Fruit fly (Drosophila melanogaster) whole organism, prepupa: ENCODE data around the gene CG5445.

Experiments
- CG10669 ChIP-seq: fragments of 200-800 bp; sonication (Bioruptor generic); optimal IDR thresholded peaks from 3 replicates; lab custom pipeline; 2018; ENCODE audit warnings: missing biosample characterization, mild to moderate bottlenecking, missing genetic modification characterization, moderate library complexity
- CG11902 ChIP-seq: fragments of 200-800 bp; sonication (Bioruptor generic); optimal IDR thresholded peaks from 3 replicates; lab custom pipeline; 2016; ENCODE audit warnings: missing biosample characterization, missing genetic modification characterization
- CG15336 ChIP-seq: fragments of 200-800 bp; sonication (Bioruptor generic); IDR thresholded peaks from 2 replicates; pipeline ENCODE4 v1.3.6; 2022; ENCODE audit warnings: missing biosample characterization, missing genetic modification characterization
- CG1621 ChIP-seq: fragments of 200-800 bp; sonication (Bioruptor generic); optimal IDR thresholded peaks from 3 replicates; lab custom pipeline; 2018; ENCODE audit warnings: missing biosample characterization, mild to moderate bottlenecking, missing genetic modification characterization
- CG16779 ChIP-seq: fragments of 200-800 bp; sonication (Bioruptor generic); optimal IDR thresholded peaks from 3 replicates; lab custom pipeline; 2017; ENCODE audit warnings: missing biosample characterization, mild to moderate bottlenecking, missing genetic modification characterization
- CG3032 ChIP-seq: fragments of 200-800 bp; optimal IDR thresholded peaks from 2 replicates; lab custom pipeline; 2019; ENCODE audit warnings: missing biosample characterization, mild to moderate bottlenecking, missing genetic modification characterization, moderate library complexity
- CG31627 ChIP-seq: fragments of 200-800 bp; sonication (Bioruptor generic); optimal IDR thresholded peaks from 3 replicates; lab custom pipeline; 2016; ENCODE audit warnings: missing biosample characterization, missing genetic modification characterization
- CG32006 ChIP-seq: fragments of 200-800 bp; sonication (Bioruptor generic); optimal IDR thresholded peaks from 3 replicates; lab custom pipeline; 2017; ENCODE audit warnings: missing biosample characterization, mild to moderate bottlenecking, missing genetic modification characterization
- CG34406 ChIP-seq: fragments of 200-800 bp; sonication (Bioruptor generic); optimal IDR thresholded peaks from 3 replicates; lab custom pipeline; 2016; ENCODE audit warnings: missing biosample characterization, missing genetic modification characterization
- CG3919 ChIP-seq: fragments of 200-800 bp; sonication (Bioruptor generic); optimal IDR thresholded peaks from 3 replicates; lab custom pipeline; 2016; ENCODE audit warnings: missing biosample characterization, missing genetic modification characterization
- CG4318 ChIP-seq: fragments of 200-800 bp; sonication (Bioruptor generic); optimal IDR thresholded peaks from 3 replicates; lab custom pipeline; 2017; ENCODE audit warnings: missing biosample characterization, mild to moderate bottlenecking, missing genetic modification characterization
- CG6163 ChIP-seq: fragments of 200-800 bp; sonication (Bioruptor generic); IDR thresholded peaks from 3 replicates; pipeline ENCODE4 v1.3.6; 2022; ENCODE audit warnings: missing biosample characterization, missing genetic modification characterization
- CG6792 ChIP-seq: fragments of 200-800 bp; sonication (Bioruptor generic); optimal IDR thresholded peaks from 3 replicates; lab custom pipeline; 2016; ENCODE audit warnings: missing biosample characterization, missing genetic modification characterization
- CG6808 ChIP-seq: fragments of 200-800 bp; sonication (Bioruptor generic); optimal IDR thresholded peaks from 3 replicates; lab custom pipeline; 2017; ENCODE audit warnings: missing biosample characterization, missing genetic modification characterization, mild to moderate bottlenecking, moderate library complexity, missing genetic modification reagents
- CG7368 ChIP-seq: fragments of 200-800 bp; sonication (Bioruptor generic); optimal IDR thresholded peaks from 3 replicates; lab custom pipeline; 2016; ENCODE audit warnings: missing biosample characterization, missing genetic modification characterization
- CG8119 ChIP-seq: fragments of 200-800 bp; sonication (Bioruptor generic); IDR thresholded peaks from 3 replicates; pipeline ENCODE4 v1.3.6; 2022; ENCODE audit warnings: missing biosample characterization, missing genetic modification characterization
- CG8319 ChIP-seq: fragments of 200-800 bp; sonication (Bioruptor generic); optimal IDR thresholded peaks from 3 replicates; lab custom pipeline; 2016; ENCODE audit warnings: missing biosample characterization, missing genetic modification characterization
- CG8632 ChIP-seq: fragments of 200-800 bp; sonication (Bioruptor generic); optimal IDR thresholded peaks from 3 replicates; lab custom pipeline; 2016; ENCODE audit warnings: missing biosample characterization, missing genetic modification characterization
- CG9139 ChIP-seq: fragments of 200-800 bp; sonication (Bioruptor generic); optimal IDR thresholded peaks from 3 replicates; lab custom pipeline; 2017; ENCODE audit warnings: missing biosample characterization, mild to moderate bottlenecking, missing genetic modification characterization
- Eip75B ChIP-seq: fragments of 200-800 bp; sonication (Bioruptor generic); optimal IDR thresholded peaks from 3 replicates; lab custom pipeline; 2016; ENCODE audit warnings: missing biosample characterization, missing genetic modification characterization
- Eip93F ChIP-seq: fragments of 200-800 bp; sonication (Bioruptor generic); optimal IDR thresholded peaks from 2 replicates; lab custom pipeline; 2016; ENCODE audit warnings: missing biosample characterization, mild to moderate bottlenecking, missing genetic modification characterization
- Ets21C ChIP-seq: fragments of 200-800 bp; sonication (Bioruptor generic); optimal IDR thresholded peaks from 3 replicates; lab custom pipeline; 2016; ENCODE audit warnings: missing biosample characterization, missing genetic modification characterization
- Ets96B ChIP-seq: fragments of 200-800 bp; optimal IDR thresholded peaks from 2 replicates; lab custom pipeline; 2019; ENCODE audit warnings: missing biosample characterization, mild to moderate bottlenecking, missing genetic modification characterization, moderate library complexity
- Gug ChIP-seq: fragments of 200-800 bp; sonication (Bioruptor generic); IDR thresholded peaks from 2 replicates; pipeline ENCODE4 v1.3.6; 2022; ENCODE audit warnings: missing biosample characterization, missing genetic modification characterization
- Hr38 ChIP-seq: sonication (Bioruptor generic); optimal IDR thresholded peaks from 2 replicates; lab custom pipeline; 2016; ENCODE audit warnings: missing biosample characterization, missing genetic modification characterization
- Hr4 ChIP-seq: fragments of 200-800 bp; sonication (Bioruptor generic); optimal IDR thresholded peaks from 3 replicates; lab custom pipeline; 2016; ENCODE audit warnings: missing biosample characterization, missing genetic modification characterization
- Met ChIP-seq: fragments of 200-800 bp; sonication (Bioruptor generic); optimal IDR thresholded peaks from 3 replicates; lab custom pipeline; 2016; ENCODE audit warnings: missing biosample characterization, missing genetic modification characterization
- OdsH ChIP-seq: fragments of 200-800 bp; sonication (Bioruptor generic); optimal IDR thresholded peaks from 3 replicates; lab custom pipeline; 2016; ENCODE audit warnings: missing biosample characterization, missing genetic modification characterization
- Smox ChIP-seq: fragments of 200-800 bp; sonication (Bioruptor generic); optimal IDR thresholded peaks from 3 replicates; lab custom pipeline; 2016; ENCODE audit warnings: missing biosample characterization, missing genetic modification characterization
- Sox102F ChIP-seq: fragments of 200-800 bp; sonication (Bioruptor generic); optimal IDR thresholded peaks from 2 replicates; lab custom pipeline; 2016; ENCODE audit warnings: missing biosample characterization, mild to moderate bottlenecking, missing genetic modification characterization
- Sox14 ChIP-seq: fragments of 200-800 bp; sonication (Bioruptor generic); optimal IDR thresholded peaks from 3 replicates; lab custom pipeline; 2016; ENCODE audit warnings: missing biosample characterization, missing genetic modification characterization
- Sox15 ChIP-seq: fragments of 200-800 bp; sonication (Bioruptor generic); optimal IDR thresholded peaks from 3 replicates; lab custom pipeline; 2016; ENCODE audit warnings: missing biosample characterization, missing genetic modification characterization
- acj6 ChIP-seq: fragments of 200-800 bp; sonication (Bioruptor generic); optimal IDR thresholded peaks from 3 replicates; lab custom pipeline; 2016; ENCODE audit warnings: missing biosample characterization, missing genetic modification characterization
- cyc ChIP-seq: fragments of 200-800 bp; sonication (Bioruptor generic); optimal IDR thresholded peaks from 3 replicates; lab custom pipeline; 2016; ENCODE audit warnings: missing biosample characterization, missing genetic modification characterization
- dsx ChIP-seq: fragments of 200-800 bp; optimal IDR thresholded peaks from 3 replicates; lab custom pipeline; 2019; ENCODE audit warnings: missing biosample characterization, mild to moderate bottlenecking, missing genetic modification characterization, moderate library complexity; ENCODE audit not compliant: poor library complexity, severe bottlenecking
- eg ChIP-seq: fragments of 200-800 bp; sonication (Bioruptor generic); IDR thresholded peaks from 3 replicates; pipeline ENCODE4 v1.3.6; 2022; ENCODE audit warnings: missing biosample characterization, missing genetic modification characterization
- fd59A ChIP-seq: fragments of 200-800 bp; sonication (Bioruptor generic); optimal IDR thresholded peaks from 2 replicates; lab custom pipeline; 2017; ENCODE audit warnings: missing biosample characterization, mild to moderate bottlenecking, missing genetic modification characterization, missing genetic modification reagents
- fd85E ChIP-seq: fragments of 200-800 bp; sonication (Bioruptor generic); optimal IDR thresholded peaks from 3 replicates; lab custom pipeline; 2016; ENCODE audit warnings: missing biosample characterization, missing genetic modification characterization
- fkh ChIP-seq: fragments of 200-800 bp; sonication (Bioruptor generic); optimal IDR thresholded peaks from 3 replicates; lab custom pipeline; 2017; ENCODE audit warnings: missing biosample characterization, mild to moderate bottlenecking, missing genetic modification characterization, moderate library complexity
- net ChIP-seq: fragments of 200-800 bp; sonication (Bioruptor generic); optimal IDR thresholded peaks from 3 replicates; lab custom pipeline; 2016; ENCODE audit warnings: missing biosample characterization, missing genetic modification characterization
- pdm3 ChIP-seq: fragments of 200-800 bp; sonication (Bioruptor generic); optimal IDR thresholded peaks from 3 replicates; lab custom pipeline; 2016; ENCODE audit warnings: missing biosample characterization, missing genetic modification characterization
- salr ChIP-seq, 2 experiments: fragments of 200-800 bp; sonication (Bioruptor generic); optimal IDR thresholded peaks; 3 replicates each; lab custom pipeline; 2016 to 2018; ENCODE audit warnings: missing biosample characterization in 2 of 2, missing genetic modification characterization in 2 of 2, mild to moderate bottlenecking in 1 of 2
- ss ChIP-seq, 2 experiments: fragments of 200-800 bp; sonication (Bioruptor generic); optimal IDR thresholded peaks; 2 replicates in 1 of 2; 3 replicates in 1 of 2; lab custom pipeline; 2017 to 2018; ENCODE audit warnings: mild to moderate bottlenecking in 2 of 2, missing biosample characterization in 2 of 2, missing genetic modification characterization in 2 of 2, moderate library complexity in 1 of 2
- topi ChIP-seq: fragments of 200-800 bp; sonication (Bioruptor generic); optimal IDR thresholded peaks from 3 replicates; lab custom pipeline; 2016; ENCODE audit warnings: missing biosample characterization, missing genetic modification characterization
- vri ChIP-seq: fragments of 200-800 bp; sonication (Bioruptor generic); optimal IDR thresholded peaks from 3 replicates; lab custom pipeline; 2016; ENCODE audit warnings: missing biosample characterization, mild to moderate bottlenecking, missing genetic modification characterization

The CG5445 gene

dm6 chrX:17297924-17298591 is 15.8 kb downstream of the CG5445 start (continued):
- TF ChIP-seq net, result peak; percentile 25
- peak; percentile 29 for TF ChIP-seq Ets96B (tag; lab: Kevin White, UChicago)
- peak; percentile 11 for TF ChIP-seq CG4318 (GFP tag; lab: Kevin White, UChicago)
- no peak for TF ChIP-seq CG9139 (GFP tag; lab: Kevin White, UChicago)
- no peak for TF ChIP-seq CG3032 (tag; lab: Kevin White, UChicago)
- peak; percentile 15 for TF ChIP-seq Met (GFP tag; lab: Kevin White, UChicago)
- no peak for TF ChIP-seq Eip75B
- TF ChIP-seq CG16779 (tag; lab: Kevin White, UChicago), result no peak
- peak; percentile 39 for TF ChIP-seq Smox (GFP tag; lab: Kevin White, UChicago)
- peak; percentile 50 for TF ChIP-seq Sox14 (GFP tag; lab: Kevin White, UChicago)
- TF ChIP-seq topi (GFP tag; lab: Kevin White, UChicago), result peak; percentile 15
- TF ChIP-seq cyc, result peak; percentile 19
- peak; percentile 45 for TF ChIP-seq vri
- TF ChIP-seq CG6792 (GFP tag; lab: Kevin White, UChicago), result peak; percentile 40
- peak; percentile 81 for TF ChIP-seq eg (GFP tag; lab: Robert Waterston, UW)
- peak; percentile 16 for TF ChIP-seq fkh
- peak; percentile 67 for TF ChIP-seq pdm3 (GFP tag; lab: Kevin White, UChicago)
- no peak for TF ChIP-seq Hr38
- peak; percentile 27 for TF ChIP-seq CG10669 (GFP tag; lab: Kevin White, UChicago)
- peak; percentile 7 to 31 for TF ChIP-seq salr (GFP tag; optimal IDR thresholded peaks at IDR 0.05; lab: Kevin White, UChicago)
- TF ChIP-seq Eip93F (GFP tag; lab: Kevin White, UChicago), result no peak

- TF ChIP-seq Hr4 (GFP tag; lab: Kevin White, UChicago) (peak; percentile 84), CG1621 (tag; lab: Kevin White, UChicago) (peak; percentile 85), CG8319 (GFP tag; lab: Kevin White, UChicago) (peak; percentile 63), Sox15 (GFP tag; lab: Kevin White, UChicago) (peak; percentile 71), fd85E (GFP tag; lab: Kevin White, UChicago) (peak; percentile 42), CG6163 (GFP tag; lab: Robert Waterston, UW) (peak; percentile 90), OdsH (peak; percentile 87), vri (peak; percentile 50), CG11902 (GFP tag; lab: Kevin White, UChicago) (peak; percentile 64), CG16779 (tag; lab: Kevin White, UChicago) (peak; percentile 73), Ets21C (GFP tag; lab: Kevin White, UChicago) (peak; percentile 79), fkh (no peak), fd59A (GFP tag; lab: Kevin White, UChicago) (peak; percentile 76), Sox14 (GFP tag; lab: Kevin White, UChicago) (peak; percentile 84), CG8632 (GFP tag; lab: Kevin White, UChicago) (peak; percentile 71), CG3919 (peak; percentile 80), CG31627 (GFP tag; lab: Kevin White, UChicago) (peak; percentile 82), Met (GFP tag; lab: Kevin White, UChicago) (peak; percentile 83), CG32006 (GFP tag; lab: Kevin White, UChicago) (peak; percentile 89), CG7368 (peak; percentile 60), topi (GFP tag; lab: Kevin White, UChicago) (peak; percentile 83), Eip93F (GFP tag; lab: Kevin White, UChicago) (no peak), Gug (GFP tag; lab: Robert Waterston, UW) (peak; percentile 78), dsx (GFP tag; lab: Kevin White, UChicago) (peak; percentile 76), acj6 (GFP tag; lab: Kevin White, UChicago) (peak; percentile 82), CG34406 (GFP tag; lab: Kevin White, UChicago) (peak; percentile 73), Smox (GFP tag; lab: Kevin White, UChicago) (peak; percentile 75), CG3032 (tag; lab: Kevin White, UChicago) (peak; percentile 82), CG8119 (GFP tag; lab: Robert Waterston, UW) (peak; percentile 92), salr (GFP tag; optimal IDR thresholded peaks at IDR 0.05; lab: Kevin White, UChicago) (peak; percentile 68 to 70), cyc (peak; percentile 73), CG6808 (GFP tag; lab: Kevin White, UChicago) (peak; percentile 86), Ets96B (tag; lab: Kevin White, UChicago) (peak; percentile 81), Sox102F (peak; percentile 82), CG15336 (GFP tag; lab: Robert Waterston, UW) (peak; percentile 92), ss (GFP tag; optimal IDR thresholded peaks at IDR 0.05; lab: Kevin White, UChicago) (peak; percentile 79)
These were observed 16.9 kb downstream of the CG5445 start for dm6 chrX:17298900-17299836.
